Worm (Caenorhabditis elegans): ENCODE results near the gene R10E4.3.

R10E4.3 gene

ce11 chrIII:4291216-4291691 is 4.0 kb upstream of the R10E4.3 start, which contains the start of gene mcm-5 (continued):
- TF ChIP-seq blmp-1 (tag; optimal IDR thresholded peaks at IDR 0.05) (peak; percentile 52), lin-39 (tag; optimal IDR thresholded peaks at IDR 0.05) (no peak), nhr-85 (tag) (peak; percentile 65), dpl-1 (GFP tag; optimal IDR thresholded peaks at IDR 0.05) (peak; percentile 84 to 91 (median 86)), sox-4 (tag; optimal IDR thresholded peaks at IDR 0.05) (no peak), unc-30 (tag; optimal IDR thresholded peaks at IDR 0.05) (no peak), isw-1 (GFP tag; IDR thresholded peaks at IDR 0.05) (no peak), pax-3 (tag; optimal IDR thresholded peaks at IDR 0.05) (no peak), nhr-12 (tag; optimal IDR thresholded peaks at IDR 0.05) (no peak)

- no peak for TF ChIP-seq lsy-2 (tag; optimal IDR thresholded peaks at IDR 0.05)
- TF ChIP-seq zip-4 (GFP tag; optimal IDR thresholded peaks at IDR 0.05): no peak
- no peak for TF ChIP-seq efl-1 (optimal IDR thresholded peaks at IDR 0.05)
- peak in 1 of 2 experiments; percentile 30 for TF ChIP-seq efl-1 (GFP tag; optimal IDR thresholded peaks at IDR 0.05 in 1 of 2)
- TF ChIP-seq unc-130 (tag; optimal IDR thresholded peaks at IDR 0.05): no peak
- no peak for TF ChIP-seq aha-1 (tag; optimal IDR thresholded peaks at IDR 0.05)
- TF ChIP-seq nhr-28 (tag; optimal IDR thresholded peaks at IDR 0.05): no peak
Measured at ce11 chrIII:4289952-4290351, 2.7 kb upstream of the R10E4.3 start.

ce11 chrIII:4284732-4285165 is 2.5 kb downstream of the R10E4.3 start:
- no peak for TF ChIP-seq aha-1 (tag; optimal IDR thresholded peaks at IDR 0.05)
- no peak for TF ChIP-seq ceh-63 (GFP tag; optimal IDR thresholded peaks at IDR 0.05)
- no peak for TF ChIP-seq unc-98 (GFP tag; IDR thresholded peaks at IDR 0.05)
- TF ChIP-seq nhr-19 (GFP tag; conservative IDR thresholded peaks at IDR 0.05): peak; percentile 84
- no peak for TF ChIP-seq hpl-2 (GFP tag; optimal IDR thresholded peaks at IDR 0.05)
- no peak for TF ChIP-seq hlh-17 (GFP tag; optimal IDR thresholded peaks at IDR 0.05; ENCODE audit: borderline replicate concordance)
- TF ChIP-seq dsc-1 (tag; optimal IDR thresholded peaks at IDR 0.05): no peak
- peak in 3 of 6 experiments; percentile 33 to 79 (median 63) for TF ChIP-seq elt-3 (tag; optimal IDR thresholded peaks at IDR 0.05)
- TF ChIP-seq lin-13 (GFP tag; optimal IDR thresholded peaks at IDR 0.05): peak; percentile 31
- TF ChIP-seq lin-14 (GFP tag; optimal IDR thresholded peaks at IDR 0.05): peak; percentile 98
- peak; percentile 76 for TF ChIP-seq elt-2 (tag; optimal IDR thresholded peaks at IDR 0.05)
- no peak; the same call in 1 of the 2 replicates for TF ChIP-seq isw-1 (GFP tag; IDR thresholded peaks at IDR 0.05)
- TF ChIP-seq nhr-12 (tag; optimal IDR thresholded peaks at IDR 0.05): no peak
- TF ChIP-seq snpc-4 (tag; optimal IDR thresholded peaks at IDR 0.05): peak; percentile 54
- TF ChIP-seq nhr-71 (tag; optimal IDR thresholded peaks at IDR 0.05): peak; percentile 96
- TF ChIP-seq rnt-1 (tag; optimal IDR thresholded peaks at IDR 0.05): peak; percentile 57
- peak; percentile 81 for TF ChIP-seq swsn-7 (tag; optimal IDR thresholded peaks at IDR 0.05)
- TF ChIP-seq fkh-4 (tag; optimal IDR thresholded peaks at IDR 0.05; ENCODE audit: borderline replicate concordance): no peak
- no peak for TF ChIP-seq pag-3 (tag; optimal IDR thresholded peaks at IDR 0.05; ENCODE audit: borderline replicate concordance, insufficient read depth)
- TF ChIP-seq ztf-11 (tag; optimal IDR thresholded peaks at IDR 0.05): no peak
- no peak for TF ChIP-seq unc-30 (tag; optimal IDR thresholded peaks at IDR 0.05)
- no peak for TF ChIP-seq nhr-84 (tag; optimal IDR thresholded peaks at IDR 0.05)
- TF ChIP-seq alr-1 (tag; optimal IDR thresholded peaks at IDR 0.05; ENCODE audit: borderline replicate concordance): no peak
- peak; percentile 98 for TF ChIP-seq nhr-20 (tag; optimal IDR thresholded peaks at IDR 0.05)
- TF ChIP-seq nhr-47 (tag; optimal IDR thresholded peaks at IDR 0.05): peak; percentile 82
- no peak for TF ChIP-seq sox-4 (tag; optimal IDR thresholded peaks at IDR 0.05)
- TF ChIP-seq skn-1 (tag; optimal IDR thresholded peaks at IDR 0.05): peak; percentile 75
- peak; percentile 15 to 60 (median 21) for TF ChIP-seq ceh-82 (tag; optimal IDR thresholded peaks at IDR 0.05)
- TF ChIP-seq fkh-10 (GFP tag; optimal IDR thresholded peaks at IDR 0.05): no peak
- TF ChIP-seq egl-27 (tag; optimal IDR thresholded peaks at IDR 0.05): peak in 1 of 2 experiments; percentile 13
- TF ChIP-seq unc-62 (GFP tag; optimal IDR thresholded peaks at IDR 0.05): no peak
- TF ChIP-seq unc-86 (tag; optimal IDR thresholded peaks at IDR 0.05): no peak
- TF ChIP-seq efl-1 (optimal IDR thresholded peaks at IDR 0.05): peak; percentile 60 to 62
- peak; percentile 29 to 97 for TF ChIP-seq efl-1 (GFP tag; optimal IDR thresholded peaks at IDR 0.05 in 1 of 2)
- TF ChIP-seq nhr-237 (tag; optimal IDR thresholded peaks at IDR 0.05): peak; percentile 59
- no peak for TF ChIP-seq ama-1 (optimal IDR thresholded peaks at IDR 0.05)
- peak; percentile 29 for TF ChIP-seq pax-3 (tag; optimal IDR thresholded peaks at IDR 0.05)
- TF ChIP-seq nhr-90 (tag; optimal IDR thresholded peaks at IDR 0.05; ENCODE audit: poor library complexity): peak; percentile 93
- TF ChIP-seq lin-39 (tag; optimal IDR thresholded peaks at IDR 0.05): no peak
- peak; percentile 63 for TF ChIP-seq C16A3.4 (tag; optimal IDR thresholded peaks at IDR 0.05)
